Fruit fly (Drosophila melanogaster) whole organism, adult: ENCODE measurements around the gene CG42674.
A peak's percentile ranks its signal among the peaks of the same experiment; 100 is the strongest.

ENCODE experiments used
- Hr96 ChIP-seq: fragments of 200-800 bp; sonication (Bioruptor generic); optimal IDR thresholded peaks from 2 replicates; lab custom pipeline; 2016; ENCODE audit warnings: missing biosample characterization, missing genetic modification characterization
- Mnt ChIP-seq: fragments of 200-800 bp; sonication (Bioruptor generic); optimal IDR thresholded peaks from 2 replicates; lab custom pipeline; 2016; ENCODE audit warnings: missing biosample characterization, mild to moderate bottlenecking, missing genetic modification characterization
- kay ChIP-seq: fragments of 200-800 bp; sonication (Bioruptor generic); peaks from one replicate; lab custom pipeline; 2016; ENCODE audit warnings: missing biosample characterization, missing genetic modification characterization, borderline replicate concordance
- toe ChIP-seq: fragments of 200-800 bp; sonication (Bioruptor generic); optimal IDR thresholded peaks from 2 replicates; lab custom pipeline; 2016; ENCODE audit warnings: missing biosample characterization, missing genetic modification characterization

DNA sequence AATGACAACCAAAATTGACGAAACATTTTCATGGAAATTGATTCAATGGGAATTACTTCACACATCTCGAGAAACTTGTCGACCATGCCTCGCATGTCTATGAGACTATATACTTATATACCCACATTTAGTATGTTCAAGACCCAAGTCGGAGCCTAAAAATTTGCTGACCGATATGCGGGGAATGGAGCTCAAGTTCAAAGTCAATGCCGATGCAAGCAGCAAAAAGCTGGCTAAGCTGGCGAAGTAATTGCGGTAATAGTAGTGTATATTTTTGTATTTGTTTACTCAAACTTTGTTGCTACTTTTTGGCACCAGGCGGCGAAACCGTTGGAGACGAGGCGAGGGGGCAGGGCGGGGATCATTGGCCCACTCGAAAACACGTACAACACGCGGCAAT is 75.1 kb downstream of the CG42674 start:
- TF ChIP-seq Mnt (no peak), toe (no peak), Hr96 (no peak), kay (GFP tag; lab: Kevin White, UChicago) (peak; percentile 12)
